Worm (Caenorhabditis elegans) whole organism, L4/young adult: ENCODE measurements around the gene Y22D7AR.3.

Experiments used
- W03F9.2 ChIP-seq: fragments of 150-350 bp; optimal IDR thresholded peaks from 2 replicates; lab custom pipeline; 2014; ENCODE audit warnings: missing biosample characterization, missing genetic modification characterization
- dao-5 ChIP-seq: sonication (generic microtip); optimal IDR thresholded peaks from 2 replicates; lab custom pipeline; 2016; ENCODE audit warnings: missing genotype, missing genetic modification characterization, moderate library complexity, missing compliant biosample characterization
- him-1 ChIP-seq: sonication (generic microtip); optimal IDR thresholded peaks from 2 replicates; lab custom pipeline; 2016; ENCODE audit warnings: missing genotype, missing genetic modification reagents, missing genetic modification characterization, missing compliant biosample characterization

- TF ChIP-seq him-1 (tag; lab: Kevin White, UChicago), result no peak
- no peak for TF ChIP-seq dao-5 (tag; lab: Kevin White, UChicago)
- no peak for TF ChIP-seq W03F9.2 (tag; lab: Kevin White, UChicago)
Observed at ce11 chrIII:1705331-1705730, 39.7 kb upstream of the Y22D7AR.3 start.
